Worm (Caenorhabditis elegans) whole organism, L4 larva: ENCODE results near the gene D1086.18.

Experiments used
- T20F7.1 ChIP-seq: fragments of 200-800 bp; sonication (Bioruptor generic); optimal IDR thresholded peaks from 2 replicates; lab custom pipeline; 2018; ENCODE audit warnings: mild to moderate bottlenecking, missing genetic modification characterization, missing compliant biosample characterization
- T26A8.4 ChIP-seq: fragments of 200-800 bp; sonication (Bioruptor generic); IDR thresholded peaks from 2 replicates; pipeline ENCODE4 v1.3.6; 2022; ENCODE audit warnings: missing genetic modification characterization, missing compliant biosample characterization
- Y105C5A.15 ChIP-seq: fragments of 200-800 bp; sonication (Bioruptor generic); IDR thresholded peaks from 2 replicates; pipeline ENCODE4 v1.3.6; 2022; ENCODE audit warnings: missing genetic modification characterization, missing compliant biosample characterization
- Y5F2A.4 ChIP-seq: fragments of 200-800 bp; sonication (Bioruptor generic); optimal IDR thresholded peaks from 2 replicates; lab custom pipeline; 2018; ENCODE audit warnings: mild to moderate bottlenecking, missing genetic modification characterization, missing compliant biosample characterization
- Y75B8A.6 ChIP-seq: fragments of 200-800 bp; sonication (Bioruptor generic); IDR thresholded peaks from 2 replicates; pipeline ENCODE4 v1.3.6; 2022; ENCODE audit warnings: missing genetic modification reagents, missing genetic modification characterization, missing compliant biosample characterization
- ZK546.5 ChIP-seq, 2 experiments: sonication (generic microtip); optimal IDR thresholded peaks; 2 replicates each; lab custom pipeline; 2017; ENCODE audit warnings: missing biosample characterization in 2 of 2, missing genetic modification characterization in 2 of 2
- aly-2 ChIP-seq: sonication (generic microtip); optimal IDR thresholded peaks from 2 replicates; lab custom pipeline; 2018; ENCODE audit warnings: missing biosample characterization, missing genetic modification characterization
- ama-1 ChIP-seq: fragments of 150-350 bp; optimal IDR thresholded peaks from 2 replicates; lab custom pipeline; 2014; ENCODE audit warnings: inconsistent platforms, mixed read lengths
- arid-1 ChIP-seq: fragments of 200-800 bp; sonication (Bioruptor generic); conservative IDR thresholded peaks from 2 replicates; pipeline ENCODE4 v1.3.6; 2022; ENCODE audit warnings: missing genetic modification reagents, missing genetic modification characterization, missing compliant biosample characterization
- attf-4 ChIP-seq: sonication (generic microtip); optimal IDR thresholded peaks from 3 replicates; lab custom pipeline; 2017; ENCODE audit warnings: missing biosample characterization, missing genetic modification characterization
- ceh-20 ChIP-seq: fragments of 200-800 bp; sonication (Bioruptor generic); IDR thresholded peaks from 2 replicates; pipeline ENCODE4 v1.3.6; 2022; ENCODE audit warnings: missing genetic modification reagents, missing genetic modification characterization, missing compliant biosample characterization
- ceh-32 ChIP-seq: sonication (generic microtip); optimal IDR thresholded peaks from 2 replicates; lab custom pipeline; 2016; ENCODE audit warnings: mild to moderate bottlenecking, missing genetic modification characterization, missing compliant biosample characterization; ENCODE audit not compliant: poor library complexity
- ceh-44 ChIP-seq: fragments of 200-800 bp; sonication (Bioruptor generic); IDR thresholded peaks from 2 replicates; pipeline ENCODE4 v1.3.6; 2022; ENCODE audit warnings: missing genetic modification reagents, missing genetic modification characterization, missing compliant biosample characterization
- cey-2 ChIP-seq: sonication (generic microtip); optimal IDR thresholded peaks from 3 replicates; lab custom pipeline; 2017; ENCODE audit warnings: missing genetic modification characterization, mild to moderate bottlenecking, missing compliant biosample characterization, antibody characterized with exemption, borderline replicate concordance; ENCODE audit not compliant: insufficient read depth
- ctbp-1 ChIP-seq: fragments of 200-800 bp; sonication (Bioruptor generic); IDR thresholded peaks from 2 replicates; pipeline ENCODE4 v1.3.6; 2022; ENCODE audit warnings: missing genetic modification reagents, missing genetic modification characterization, missing compliant biosample characterization
- daf-16 ChIP-seq, 3 experiments: sonication (generic microtip); optimal IDR thresholded peaks; 2 replicates each; lab custom pipeline; 2016 to 2017; ENCODE audit warnings: missing genetic modification characterization in 3 of 3, missing genetic modification reagents in 3 of 3, mild to moderate bottlenecking in 2 of 3, missing compliant biosample characterization in 2 of 3, missing biosample characterization in 1 of 3, moderate library complexity in 1 of 3
- daf-8 ChIP-seq: fragments of 200-800 bp; sonication (Bioruptor generic); IDR thresholded peaks from 2 replicates; pipeline ENCODE4 v1.3.6; 2022; ENCODE audit warnings: missing genetic modification characterization, missing compliant biosample characterization
- dmd-8 ChIP-seq: fragments of 200-800 bp; sonication (Bioruptor generic); IDR thresholded peaks from 2 replicates; pipeline ENCODE4 v1.3.6; 2022; ENCODE audit warnings: missing genetic modification characterization, missing compliant biosample characterization
- dve-1 ChIP-seq: sonication (generic microtip); optimal IDR thresholded peaks from 2 replicates; lab custom pipeline; 2017; ENCODE audit warnings: antibody characterized with exemption, mild to moderate bottlenecking, missing genetic modification characterization, missing compliant biosample characterization; ENCODE audit not compliant: insufficient read depth
- egl-27 ChIP-seq: sonication (generic microtip); optimal IDR thresholded peaks from 3 replicates; lab custom pipeline; 2017; ENCODE audit warnings: missing biosample characterization, missing genetic modification reagents, missing genetic modification characterization
- egl-43 ChIP-seq: fragments of 200-800 bp; sonication (Bioruptor generic); IDR thresholded peaks from 2 replicates; pipeline ENCODE4 v1.3.6; 2022; ENCODE audit warnings: missing genetic modification reagents, missing genetic modification characterization, missing compliant biosample characterization
- fos-1 ChIP-seq: fragments of 150-350 bp; optimal IDR thresholded peaks from 2 replicates; lab custom pipeline; 2014; ENCODE audit warnings: missing biosample characterization, missing genetic modification characterization
- hlh-30 ChIP-seq: sonication (generic microtip); optimal IDR thresholded peaks from 2 replicates; lab custom pipeline; 2017; ENCODE audit warnings: antibody characterized with exemption, mild to moderate bottlenecking, missing genetic modification characterization, missing compliant biosample characterization; ENCODE audit not compliant: insufficient read depth
- lim-7 ChIP-seq: fragments of 200-800 bp; sonication (Bioruptor generic); IDR thresholded peaks from 2 replicates; pipeline ENCODE4 v1.3.6; 2022; ENCODE audit warnings: missing genetic modification characterization, missing compliant biosample characterization
- lin-1 ChIP-seq: fragments of 200-800 bp; sonication (Bioruptor generic); IDR thresholded peaks from 2 replicates; pipeline ENCODE4 v1.3.6; 2022; ENCODE audit warnings: missing genetic modification reagents, missing genetic modification characterization, missing compliant biosample characterization
- lin-15B ChIP-seq: fragments of 150-350 bp; sonication (generic microtip); optimal IDR thresholded peaks from 3 replicates; lab custom pipeline; 2014; ENCODE audit warnings: missing biosample characterization, missing genetic modification characterization
- lir-3 ChIP-seq: sonication (generic microtip); optimal IDR thresholded peaks from 2 replicates; lab custom pipeline; 2016; ENCODE audit warnings: mild to moderate bottlenecking, missing genetic modification characterization, missing compliant biosample characterization
- lsy-2 ChIP-seq, 2 experiments: fragments of 150-350 bp in 1 of 2; sonication (generic microtip) in 1 of 2; optimal IDR thresholded peaks; 2 replicates each; lab custom pipeline; 2014 to 2017; ENCODE audit warnings: missing biosample characterization in 2 of 2, missing genetic modification characterization in 2 of 2
- madf-5 ChIP-seq, 2 experiments: fragments of 200-800 bp; sonication (Bioruptor generic); IDR thresholded peaks; 2 replicates each; pipeline ENCODE4 v1.3.6; 2022; ENCODE audit warnings: missing compliant biosample characterization in 2 of 2, missing genetic modification characterization in 2 of 2
- madf-9 ChIP-seq: fragments of 200-800 bp; sonication (Bioruptor generic); conservative IDR thresholded peaks from 2 replicates; pipeline ENCODE4 v1.3.6; 2022; ENCODE audit warnings: missing genetic modification reagents, missing genetic modification characterization, missing compliant biosample characterization
- mdt-29 ChIP-seq: fragments of 200-800 bp; sonication (Bioruptor generic); IDR thresholded peaks from 2 replicates; pipeline ENCODE4 v1.3.6; 2022; ENCODE audit warnings: missing genetic modification reagents, missing genetic modification characterization, missing compliant biosample characterization
- mes-2 ChIP-seq: sonication (generic microtip); optimal IDR thresholded peaks from 2 replicates; lab custom pipeline; 2016; ENCODE audit warnings: missing genotype, mild to moderate bottlenecking, missing genetic modification characterization, missing compliant biosample characterization; ENCODE audit not compliant: poor library complexity, severe bottlenecking
- nhr-11 ChIP-seq: fragments of 150-350 bp; optimal IDR thresholded peaks from 2 replicates; lab custom pipeline; 2014; ENCODE audit warnings: missing biosample characterization, missing genetic modification characterization
- nhr-111 ChIP-seq: fragments of 200-800 bp; sonication (Bioruptor generic); optimal IDR thresholded peaks from 2 replicates; lab custom pipeline; 2018; ENCODE audit warnings: mild to moderate bottlenecking, missing genetic modification characterization, missing compliant biosample characterization
- nhr-25 ChIP-seq: sonication (generic microtip); optimal IDR thresholded peaks from 2 replicates; lab custom pipeline; 2017; ENCODE audit warnings: missing genetic modification characterization, mild to moderate bottlenecking, missing compliant biosample characterization, antibody characterized with exemption, moderate library complexity, borderline replicate concordance; ENCODE audit not compliant: insufficient read depth
- nhr-48 ChIP-seq: sonication (generic microtip); optimal IDR thresholded peaks from 2 replicates; lab custom pipeline; 2016; ENCODE audit warnings: mild to moderate bottlenecking, missing genetic modification characterization, missing compliant biosample characterization
- nhr-76 ChIP-seq: fragments of 150-350 bp; optimal IDR thresholded peaks from 2 replicates; lab custom pipeline; 2014; ENCODE audit warnings: missing biosample characterization, missing genetic modification characterization
- nhr-77 ChIP-seq: fragments of 150-350 bp; optimal IDR thresholded peaks from 2 replicates; lab custom pipeline; 2014; ENCODE audit warnings: missing biosample characterization, missing genetic modification characterization
- php-3 ChIP-seq: fragments of 200-800 bp; sonication (Bioruptor generic); IDR thresholded peaks from 2 replicates; pipeline ENCODE4 v1.3.6; 2022; ENCODE audit warnings: missing genetic modification reagents, missing genetic modification characterization, missing compliant biosample characterization
- pqm-1 ChIP-seq: sonication (generic microtip); optimal IDR thresholded peaks from 2 replicates; lab custom pipeline; 2017; ENCODE audit warnings: missing biosample characterization, missing genetic modification characterization
- saeg-2 ChIP-seq: fragments of 200-800 bp; sonication (Bioruptor generic); IDR thresholded peaks from 2 replicates; pipeline ENCODE4 v1.3.6; 2022; ENCODE audit warnings: missing genetic modification reagents, missing genetic modification characterization, missing compliant biosample characterization
- set-16 ChIP-seq: fragments of 200-800 bp; sonication (Bioruptor generic); IDR thresholded peaks from 2 replicates; pipeline ENCODE4 v1.3.6; 2022; ENCODE audit warnings: missing genetic modification reagents, missing genetic modification characterization, missing compliant biosample characterization
- snpc-4 ChIP-seq: fragments of 150-350 bp; optimal IDR thresholded peaks from 2 replicates; lab custom pipeline; 2014; ENCODE audit warnings: missing biosample characterization, missing genetic modification characterization
- spr-3 ChIP-seq: fragments of 200-800 bp; sonication (Bioruptor generic); optimal IDR thresholded peaks from 2 replicates; lab custom pipeline; 2018; ENCODE audit warnings: mild to moderate bottlenecking, missing genetic modification characterization, missing compliant biosample characterization
- unc-130 ChIP-seq: sonication (generic microtip); optimal IDR thresholded peaks from 2 replicates; lab custom pipeline; 2016; ENCODE audit warnings: missing genetic modification reagents, missing genetic modification characterization, missing compliant biosample characterization
- unc-39 ChIP-seq: sonication (generic microtip); optimal IDR thresholded peaks from 2 replicates; lab custom pipeline; 2017; ENCODE audit warnings: missing biosample characterization, missing genetic modification characterization
- unc-62 ChIP-seq, 3 experiments: fragments of 150-350 bp in 1 of 3; sonication (generic microtip); optimal IDR thresholded peaks in 2 of 3; peaks in 1 of 3; 1 replicate in 1 of 3; 2 replicates in 2 of 3; lab custom pipeline; 2014 to 2017; ENCODE audit warnings: missing biosample characterization in 3 of 3, missing genetic modification characterization in 3 of 3, missing genetic modification reagents in 3 of 3, missing genotype in 1 of 3
- zfp-3 ChIP-seq: fragments of 200-800 bp; sonication (Bioruptor generic); conservative IDR thresholded peaks from 2 replicates; pipeline ENCODE4 v1.3.6; 2022; ENCODE audit warnings: missing genetic modification reagents, missing genetic modification characterization, missing compliant biosample characterization
- ztf-11 ChIP-seq: fragments of 150-350 bp; optimal IDR thresholded peaks from 2 replicates; lab custom pipeline; 2014; ENCODE audit warnings: missing biosample characterization, missing genetic modification characterization
- ztf-7 ChIP-seq: fragments of 150-350 bp; optimal IDR thresholded peaks from 2 replicates; lab custom pipeline; 2014; ENCODE audit warnings: missing biosample characterization, missing genetic modification characterization

Gene D1086.18

DNA sequence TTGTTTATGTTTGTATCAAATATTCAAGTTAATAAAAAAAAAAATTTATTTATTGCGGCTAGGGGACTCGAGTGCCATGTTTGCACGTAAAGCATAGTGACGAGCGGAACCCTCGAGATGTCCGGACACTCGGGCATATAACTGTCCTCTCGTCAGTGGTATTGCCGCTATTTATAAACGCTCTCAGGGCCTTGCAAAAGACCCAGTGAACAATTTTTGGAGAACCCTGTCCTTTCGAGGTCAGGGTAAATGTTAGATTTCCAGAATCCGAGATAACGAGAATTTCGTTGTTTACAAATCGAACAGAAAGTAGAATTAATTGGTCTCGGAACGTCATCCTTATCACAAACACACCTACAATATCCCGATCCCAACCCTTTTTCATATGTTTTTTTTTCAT is 6.7 kb downstream of the D1086.18 start, which contains the start of gene D1086.3:
D1086.3 (plus strand) TSS at position 390 of the 400 bp plus-strand sequence.
- no peak for TF ChIP-seq nhr-76 (tag; lab: Kevin White, UChicago)
- TF ChIP-seq madf-5 (GFP tag; IDR thresholded peaks at IDR 0.05; lab: Robert Waterston, UW) = no peak
- peak; percentile 57; the same call in 1 of the 2 replicates for TF ChIP-seq arid-1 (GFP tag; lab: Robert Waterston, UW)
- 0 out of 2 replicates have a peak, but pooled peaks have one; percentile 42 for TF ChIP-seq lin-1
- no peak for TF ChIP-seq Y5F2A.4 (GFP tag; lab: Kevin White, UChicago)
- no peak for TF ChIP-seq ztf-11 (tag; lab: Kevin White, UChicago)
- no peak for TF ChIP-seq daf-8 (GFP tag; lab: Robert Waterston, UW)
- no peak for TF ChIP-seq unc-39 (tag; lab: Kevin White, UChicago)
- TF ChIP-seq zfp-3 = no peak
- TF ChIP-seq lir-3 (tag; lab: Kevin White, UChicago) = no peak
- TF ChIP-seq daf-16 (GFP tag; optimal IDR thresholded peaks at IDR 0.05; lab: Kevin White, UChicago) = peak; percentile 36 to 76
- peak; percentile 55 for TF ChIP-seq daf-16 (tag; optimal IDR thresholded peaks at IDR 0.05; lab: Kevin White, UChicago)
- no peak for TF ChIP-seq ceh-44
- TF ChIP-seq lin-15B (tag; lab: Kevin White, UChicago) = no peak
- TF ChIP-seq Y75B8A.6 (GFP tag; lab: Robert Waterston, UW) = no peak
- peak; percentile 88 for TF ChIP-seq snpc-4
- no peak for TF ChIP-seq set-16 (GFP tag; lab: Robert Waterston, UW)
- no peak for TF ChIP-seq fos-1 (tag; lab: Kevin White, UChicago)
- TF ChIP-seq nhr-48 = no peak
- TF ChIP-seq nhr-111 (GFP tag; lab: Kevin White, UChicago) = no peak
- TF ChIP-seq ceh-20 (GFP tag; lab: Robert Waterston, UW) = no peak
- TF ChIP-seq dve-1 (tag; lab: Kevin White, UChicago) = no peak
- TF ChIP-seq ama-1 = peak; percentile 97
- TF ChIP-seq unc-130 (GFP tag; lab: Kevin White, UChicago) = no peak
- TF ChIP-seq ceh-32 (tag; lab: Kevin White, UChicago) = no peak
- no peak for TF ChIP-seq ctbp-1 (GFP tag; lab: Robert Waterston, UW)
- TF ChIP-seq Y105C5A.15 (GFP tag; lab: Robert Waterston, UW) = no peak
- no peak for TF ChIP-seq lim-7 (GFP tag; lab: Robert Waterston, UW)
- TF ChIP-seq hlh-30 (tag; lab: Kevin White, UChicago) = peak; percentile 38
- 0 out of 2 replicates have a peak, but pooled peaks have one; percentile 20 for TF ChIP-seq php-3
- no peak for TF ChIP-seq saeg-2 (GFP tag; lab: Robert Waterston, UW)
- no peak for TF ChIP-seq nhr-77 (tag; lab: Kevin White, UChicago)
- peak in 1 of 2 experiments; percentile 37 for TF ChIP-seq lsy-2 (tag; optimal IDR thresholded peaks at IDR 0.05; lab: Kevin White, UChicago)
- no peak for TF ChIP-seq egl-27
- no peak for TF ChIP-seq ztf-7 (tag; lab: Kevin White, UChicago)
- TF ChIP-seq nhr-25 (tag; lab: Kevin White, UChicago) = no peak
- no peak for TF ChIP-seq ZK546.5 (tag; optimal IDR thresholded peaks at IDR 0.05; lab: Kevin White, UChicago)
- TF ChIP-seq aly-2 (tag; lab: Kevin White, UChicago) = no peak
- no peak for TF ChIP-seq madf-9
- TF ChIP-seq nhr-11 = no peak
- no peak for TF ChIP-seq dmd-8
- TF ChIP-seq spr-3 (GFP tag; lab: Kevin White, UChicago) = no peak
- no peak for TF ChIP-seq unc-62 (GFP tag; optimal IDR thresholded peaks at IDR 0.05 in 1 of 2; lab: Kevin White, UChicago)
- no peak for TF ChIP-seq unc-62 (tag; optimal IDR thresholded peaks at IDR 0.05; lab: Kevin White, UChicago)
- TF ChIP-seq mdt-29 (GFP tag; lab: Robert Waterston, UW) = no peak
- TF ChIP-seq cey-2 = no peak
- no peak for TF ChIP-seq T20F7.1 (GFP tag; lab: Kevin White, UChicago)
- TF ChIP-seq mes-2 = peak; percentile 74
- peak; percentile 62 for TF ChIP-seq T26A8.4 (GFP tag; lab: Robert Waterston, UW)
- TF ChIP-seq pqm-1 (tag; lab: Kevin White, UChicago) = no peak
- no peak for TF ChIP-seq egl-43 (GFP tag; lab: Robert Waterston, UW)
- TF ChIP-seq attf-4 (tag; lab: Kevin White, UChicago) = no peak
